Fruit fly (Drosophila melanogaster): Measurements from ENCODE around the gene CrebA.

Gene CrebA

DNA sequence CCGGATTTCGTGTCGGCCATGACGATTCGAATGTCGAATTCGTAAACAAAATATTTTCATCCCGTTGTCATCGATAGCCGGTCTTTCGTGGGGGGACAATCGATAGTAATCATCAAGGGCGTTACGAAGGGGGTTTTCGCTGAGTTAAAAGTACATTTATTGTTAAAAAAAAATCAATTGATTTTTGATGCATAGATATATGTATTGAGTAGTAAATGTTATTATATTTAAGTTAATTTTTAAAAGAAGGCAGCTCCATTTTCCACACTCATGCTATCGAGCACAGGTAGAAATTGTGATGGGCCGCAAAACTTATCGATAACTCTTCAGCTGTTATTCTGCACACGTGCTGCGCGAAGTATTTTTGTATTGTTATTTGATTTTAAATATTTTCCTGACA is 45.3 kb downstream of the CrebA start, which contains the start of the genes mrn and CG12301 (continued):
- TF ChIP-seq Stat92E (GFP tag; optimal IDR thresholded peaks at IDR 0.05) (peak in 1 of 3 experiments; percentile 41), ken (GFP tag; IDR thresholded peaks at IDR 0.05) (peak; percentile 77; the same call in 2 of the 3 replicates), Bgb (GFP tag; IDR thresholded peaks at IDR 0.05; ENCODE audit: partially characterized antibody) (peak; percentile 87), CG1024 (GFP tag; IDR thresholded peaks at IDR 0.05) (peak; percentile 34; the same call in 1 of the 2 replicates), vvl (GFP tag; IDR thresholded peaks at IDR 0.05) (peak; percentile 93), nmo (GFP tag; optimal IDR thresholded peaks at IDR 0.05) (peak; percentile 86), CG9727 (GFP tag; optimal IDR thresholded peaks at IDR 0.05) (peak; percentile 87), Doc2 (GFP tag; IDR thresholded peaks at IDR 0.05) (peak; percentile 85), CG13624 (GFP tag; optimal IDR thresholded peaks at IDR 0.05) (peak; percentile 26), CTCF (GFP tag; optimal IDR thresholded peaks at IDR 0.05) (no peak), zen2 (GFP tag; IDR thresholded peaks at IDR 0.05; ENCODE audit: partially characterized antibody) (peak; percentile 75; the same call in 1 of the 3 replicates), CG34376 (GFP tag; optimal IDR thresholded peaks at IDR 0.05) (peak; percentile 40), sisA (GFP tag; IDR thresholded peaks at IDR 0.05) (peak; percentile 76), HLH4C (GFP tag; IDR thresholded peaks at IDR 0.05; ENCODE audit: partially characterized antibody) (peak; percentile 95), Fer3 (tag; optimal IDR thresholded peaks at IDR 0.05) (peak; percentile 78), Fer1 (GFP tag; optimal IDR thresholded peaks at IDR 0.05) (peak; percentile 76), CG3065 (GFP tag; optimal IDR thresholded peaks at IDR 0.05) (peak; percentile 7), Sin3A (optimal IDR thresholded peaks at IDR 0.05) (peak; percentile 92), fd3F (GFP tag; optimal IDR thresholded peaks at IDR 0.05) (peak; percentile 50), pita (GFP tag; optimal IDR thresholded peaks at IDR 0.05) (no peak), fu2 (GFP tag; optimal IDR thresholded peaks at IDR 0.05) (peak; percentile 52), CG1233 (GFP tag; optimal IDR thresholded peaks at IDR 0.05) (no peak), CG12942 (GFP tag; optimal IDR thresholded peaks at IDR 0.05) (peak; percentile 51), CG6175 (GFP tag; IDR thresholded peaks at IDR 0.05) (peak; percentile 90), CG8089 (GFP tag; optimal IDR thresholded peaks at IDR 0.05) (peak; percentile 3), CG14050 (GFP tag; IDR thresholded peaks at IDR 0.05) (peak; percentile 56; the same call in 2 of the 3 replicates), CG3838 (GFP tag; optimal IDR thresholded peaks at IDR 0.05) (peak; percentile 47), Dip2 (GFP tag; IDR thresholded peaks at IDR 0.05) (peak; percentile 24; the same call in 1 of the 2 replicates), Fer2 (tag; optimal IDR thresholded peaks at IDR 0.05) (no peak), CG1792 (GFP tag; optimal IDR thresholded peaks at IDR 0.05) (peak; percentile 3), E2f2 (GFP tag; IDR thresholded peaks at IDR 0.05) (peak; percentile 67), scrt (GFP tag; optimal IDR thresholded peaks at IDR 0.05) (no peak), ab (GFP tag; optimal IDR thresholded peaks at IDR 0.05) (no peak), Hr3 (GFP tag; optimal IDR thresholded peaks at IDR 0.05) (peak; percentile 68), HLH54F (GFP tag; optimal IDR thresholded peaks at IDR 0.05) (peak; percentile 81), CG2889 (GFP tag; IDR thresholded peaks at IDR 0.05) (peak; percentile 50; the same call in 1 of the 3 replicates), bowl (GFP tag; IDR thresholded peaks at IDR 0.05) (no peak), dati (GFP tag; IDR thresholded peaks at IDR 0.05) (peak; percentile 84), HmgD (GFP tag; optimal IDR thresholded peaks at IDR 0.05) (no peak), CG6813 (GFP tag; optimal IDR thresholded peaks at IDR 0.05) (no peak), CG17328 (GFP tag; IDR thresholded peaks at IDR 0.05) (peak; percentile 56; the same call in 1 of the 2 replicates), CG8478 (optimal IDR thresholded peaks at IDR 0.05) (no peak), D (optimal IDR thresholded peaks at IDR 0.05) (no peak), D (GFP tag; optimal IDR thresholded peaks at IDR 0.05) (no peak), CG1603 (tag; optimal IDR thresholded peaks at IDR 0.05) (no peak), hkb (optimal IDR thresholded peaks at IDR 0.05) (no peak), hkb (GFP tag; IDR thresholded peaks at IDR 0.05) (peak; percentile 58), Deaf1 (tag; optimal IDR thresholded peaks at IDR 0.05) (peak; percentile 85), usp (GFP tag; optimal IDR thresholded peaks at IDR 0.05) (no peak), CG12071 (GFP tag; optimal IDR thresholded peaks at IDR 0.05) (no peak), cwo (GFP tag; optimal IDR thresholded peaks at IDR 0.05) (peak; percentile 95), sob (GFP tag; IDR thresholded peaks at IDR 0.05) (peak; percentile 99), al (GFP tag; IDR thresholded peaks at IDR 0.05) (peak; percentile 94)

Data from whole organism, embryonic.